Worm (Caenorhabditis elegans) whole organism, L3 larva: ENCODE data around the gene srx-93.

Source experiments
- ama-1 ChIP-seq: fragments of 150-350 bp; optimal IDR thresholded peaks from 2 replicates; lab custom pipeline; 2018
- ceh-82 ChIP-seq: fragments of 150-350 bp; optimal IDR thresholded peaks from 2 replicates; lab custom pipeline; 2014; ENCODE audit warnings: missing biosample characterization, missing genetic modification characterization
- lin-39 ChIP-seq: fragments of 150-350 bp; optimal IDR thresholded peaks from 2 replicates; lab custom pipeline; 2018; ENCODE audit warnings: missing biosample characterization, missing genetic modification reagents, missing genetic modification characterization
- nhr-76 ChIP-seq: fragments of 150-350 bp; sonication (generic microtip); optimal IDR thresholded peaks from 5 replicates; lab custom pipeline; 2014; ENCODE audit warnings: missing biosample characterization, missing genetic modification characterization
- pha-4 ChIP-seq: fragments of 150-350 bp; optimal IDR thresholded peaks from 2 replicates; lab custom pipeline; 2014; ENCODE audit warnings: missing biosample characterization, missing genetic modification reagents, missing genetic modification characterization
- snpc-4 ChIP-seq: fragments of 150-350 bp; optimal IDR thresholded peaks from 2 replicates; lab custom pipeline; 2014; ENCODE audit warnings: missing biosample characterization, missing genetic modification characterization
- ztf-11 ChIP-seq: fragments of 150-350 bp; optimal IDR thresholded peaks from 2 replicates; lab custom pipeline; 2014; ENCODE audit warnings: missing biosample characterization, missing genetic modification characterization
- ztf-4 ChIP-seq: fragments of 150-350 bp; optimal IDR thresholded peaks from 2 replicates; lab custom pipeline; 2014; ENCODE audit warnings: missing biosample characterization, missing genetic modification characterization

ce11 chrV:3659472-3659871 is 39.0 kb upstream of the srx-93 start, which contains the start of gene acr-23:
- TF ChIP-seq lin-39 (tag; lab: Kevin White, UChicago) (no peak), nhr-76 (tag; lab: Kevin White, UChicago) (no peak), ama-1 (lab: Kevin White, UChicago) (no peak), ztf-11 (tag; lab: Kevin White, UChicago) (no peak), pha-4 (tag; lab: Kevin White, UChicago) (no peak), snpc-4 (no peak), ztf-4 (no peak), ceh-82 (tag; lab: Kevin White, UChicago) (no peak)
